Worm (Caenorhabditis elegans) whole organism, early embryonic: ENCODE data around the gene bcf-1.

Source experiments
- ama-1 ChIP-seq: fragments of 150-350 bp; optimal IDR thresholded peaks from 2 replicates; lab custom pipeline; 2014
- flt-1 ChIP-seq: fragments of 200-800 bp; sonication (Bioruptor generic); IDR thresholded peaks from 2 replicates; pipeline ENCODE4 v1.3.6; 2022; ENCODE audit warnings: missing genetic modification characterization, missing compliant biosample characterization
- hmbx-1 ChIP-seq: sonication (generic microtip); optimal IDR thresholded peaks from 2 replicates; lab custom pipeline; 2016; ENCODE audit warnings: mild to moderate bottlenecking, missing genetic modification characterization, missing compliant biosample characterization
- hmg-4 ChIP-seq: fragments of 200-800 bp; sonication (Bioruptor generic); optimal IDR thresholded peaks from 2 replicates; lab custom pipeline; 2018; ENCODE audit warnings: mild to moderate bottlenecking, missing genetic modification characterization, missing compliant biosample characterization
- scrt-1 ChIP-seq: fragments of 200-800 bp; sonication (Bioruptor generic); IDR thresholded peaks from 2 replicates; pipeline ENCODE4 v1.3.6; 2022; ENCODE audit warnings: missing genetic modification characterization, missing compliant biosample characterization

DNA sequence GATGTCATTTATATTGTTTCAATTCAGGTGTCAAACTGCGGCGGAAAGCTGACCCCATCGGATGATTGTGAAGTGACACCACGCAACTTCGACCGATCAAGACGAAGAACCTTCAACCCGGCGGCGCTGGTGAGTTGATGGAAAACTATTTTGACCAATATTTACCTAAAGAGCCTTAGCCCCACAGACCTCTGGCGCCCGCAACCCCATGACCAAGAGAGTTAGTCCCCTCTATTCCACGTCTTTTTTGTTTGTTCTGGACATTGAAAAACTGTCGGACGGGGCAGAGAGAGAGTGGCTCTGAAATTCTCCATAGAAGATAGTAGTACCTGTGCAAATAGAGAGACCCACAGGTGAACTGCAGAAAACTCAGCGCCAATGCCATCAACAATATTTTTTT lies 49.9 kb downstream of the bcf-1 start:
- no peak for TF ChIP-seq hmbx-1 (tag; lab: Kevin White, UChicago)
- TF ChIP-seq ama-1 (lab: Kevin White, UChicago), result no peak
- no peak for TF ChIP-seq flt-1 (GFP tag; lab: Robert Waterston, UW)
- no peak for TF ChIP-seq hmg-4
- no peak for TF ChIP-seq scrt-1 (GFP tag; lab: Robert Waterston, UW)
